Fruit fly (Drosophila melanogaster) Kc167 (cell line): ENCODE results near the gene CG7290.

Source experiments
- Myc ChIP-seq: fragments of >200 bp; optimal IDR thresholded peaks from 2 replicates; lab custom pipeline; 2017; ENCODE audit warnings: missing external identifiers
- Sin3A ChIP-seq: fragments of >200 bp; optimal IDR thresholded peaks from 2 replicates; lab custom pipeline; 2018; ENCODE audit warnings: missing external identifiers
- h ChIP-seq: fragments of >200 bp; optimal IDR thresholded peaks from 3 replicates; lab custom pipeline; 2018; ENCODE audit warnings: missing external identifiers
- insv ChIP-seq: fragments of >200 bp; optimal IDR thresholded peaks from 3 replicates; lab custom pipeline; 2018; ENCODE audit warnings: missing external identifiers
- psq ChIP-seq: fragments of >200 bp; optimal IDR thresholded peaks from 2 replicates; lab custom pipeline; 2017; ENCODE audit warnings: missing external identifiers
- ttk ChIP-seq: sonication (Bioruptor generic); optimal IDR thresholded peaks from 2 replicates; lab custom pipeline; 2017; ENCODE audit warnings: missing external identifiers

The CG7290 gene

dm6 chr3L:20185206-20185868, 20.5 kb downstream of the CG7290 start:
- no peak for TF ChIP-seq psq
- TF ChIP-seq ttk (lab: Kevin White, UChicago), result no peak
- no peak for TF ChIP-seq insv (lab: Kevin White, UChicago)
- no peak for TF ChIP-seq Sin3A (lab: Kevin White, UChicago)
- no peak for TF ChIP-seq Myc (lab: Kevin White, UChicago)
- TF ChIP-seq h (lab: Kevin White, UChicago), result no peak

dm6 chr3L:20183345-20184088, 22.3 kb downstream of the CG7290 start:
- TF ChIP-seq Myc (lab: Kevin White, UChicago) (no peak), psq (no peak), ttk (lab: Kevin White, UChicago) (no peak), Sin3A (lab: Kevin White, UChicago) (no peak), h (lab: Kevin White, UChicago) (no peak), insv (lab: Kevin White, UChicago) (no peak)

- no peak for TF ChIP-seq Myc (lab: Kevin White, UChicago)
- no peak for TF ChIP-seq Sin3A (lab: Kevin White, UChicago)
- no peak for TF ChIP-seq psq
- no peak for TF ChIP-seq insv (lab: Kevin White, UChicago)
- TF ChIP-seq ttk (lab: Kevin White, UChicago), result no peak
- no peak for TF ChIP-seq h (lab: Kevin White, UChicago)
These were observed 23.0 kb downstream of the CG7290 start for dm6 chr3L:20182799-20183198.

- TF ChIP-seq Sin3A (lab: Kevin White, UChicago) (no peak), psq (no peak), insv (lab: Kevin White, UChicago) (no peak), Myc (lab: Kevin White, UChicago) (no peak), h (lab: Kevin White, UChicago) (no peak), ttk (lab: Kevin White, UChicago) (no peak)
These were observed 27.7 kb downstream of the CG7290 start for dm6 chr3L:20178101-20178500.

dm6 chr3L:20177697-20178096, 28.1 kb downstream of the CG7290 start:
- no peak for TF ChIP-seq ttk (lab: Kevin White, UChicago)

dm6 chr3L:20168152-20168551, 37.7 kb downstream of the CG7290 start:
- TF ChIP-seq ttk (lab: Kevin White, UChicago) (no peak), Myc (lab: Kevin White, UChicago) (no peak), h (lab: Kevin White, UChicago) (no peak), insv (lab: Kevin White, UChicago) (no peak), psq (no peak), Sin3A (lab: Kevin White, UChicago) (no peak)
